Worm (Caenorhabditis elegans) whole organism, L4/young adult: ENCODE data around the gene K11H12.7.

Experiments
- W03F9.2 ChIP-seq: fragments of 150-350 bp; optimal IDR thresholded peaks from 2 replicates; lab custom pipeline; 2014; ENCODE audit warnings: missing biosample characterization, missing genetic modification characterization
- dao-5 ChIP-seq: sonication (generic microtip); optimal IDR thresholded peaks from 2 replicates; lab custom pipeline; 2016; ENCODE audit warnings: missing genotype, missing genetic modification characterization, moderate library complexity, missing compliant biosample characterization
- him-1 ChIP-seq: sonication (generic microtip); optimal IDR thresholded peaks from 2 replicates; lab custom pipeline; 2016; ENCODE audit warnings: missing genotype, missing genetic modification reagents, missing genetic modification characterization, missing compliant biosample characterization

Gene K11H12.7

DNA sequence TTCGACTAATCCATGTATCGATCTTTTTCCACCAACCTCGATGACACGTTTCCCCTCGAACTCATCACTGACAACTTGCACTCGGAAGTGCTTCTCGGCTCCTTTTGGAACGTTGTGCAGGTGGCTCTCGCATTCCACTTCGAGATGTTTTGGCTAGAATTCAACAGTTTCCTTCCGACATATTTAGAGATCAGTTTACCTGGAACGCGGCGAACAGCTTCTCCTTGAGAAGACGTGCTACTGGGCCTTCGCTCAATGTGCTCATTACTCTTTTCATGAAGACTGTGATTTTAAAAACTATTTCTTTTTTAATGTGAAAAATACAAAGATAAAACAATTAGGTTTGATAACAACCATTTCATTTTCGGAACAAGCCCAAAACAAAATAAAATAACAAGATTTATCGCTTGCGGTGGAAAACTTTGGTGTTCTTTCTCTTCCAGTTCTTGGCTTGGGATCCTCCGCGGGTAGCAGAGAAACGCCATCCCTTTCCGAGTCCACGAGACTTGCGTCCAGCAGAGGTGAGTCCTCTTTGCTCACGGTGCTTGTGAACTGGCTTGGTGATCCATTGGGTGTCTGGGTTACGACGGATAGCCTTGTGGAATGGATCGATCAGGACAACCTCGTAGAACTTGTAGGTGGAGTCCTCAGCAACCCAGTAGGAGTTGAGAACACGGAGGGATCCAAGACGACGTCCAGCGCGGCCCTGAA lies 12.0 kb upstream of the K11H12.7 start, which contains the start of gene K11H12.1:
Gene K11H12.1 (minus strand): TSS at position 284 of the 711 bp plus-strand sequence.
- no peak for TF ChIP-seq him-1
- no peak for TF ChIP-seq dao-5 (tag; lab: Kevin White, UChicago)
- no peak for TF ChIP-seq W03F9.2

DNA sequence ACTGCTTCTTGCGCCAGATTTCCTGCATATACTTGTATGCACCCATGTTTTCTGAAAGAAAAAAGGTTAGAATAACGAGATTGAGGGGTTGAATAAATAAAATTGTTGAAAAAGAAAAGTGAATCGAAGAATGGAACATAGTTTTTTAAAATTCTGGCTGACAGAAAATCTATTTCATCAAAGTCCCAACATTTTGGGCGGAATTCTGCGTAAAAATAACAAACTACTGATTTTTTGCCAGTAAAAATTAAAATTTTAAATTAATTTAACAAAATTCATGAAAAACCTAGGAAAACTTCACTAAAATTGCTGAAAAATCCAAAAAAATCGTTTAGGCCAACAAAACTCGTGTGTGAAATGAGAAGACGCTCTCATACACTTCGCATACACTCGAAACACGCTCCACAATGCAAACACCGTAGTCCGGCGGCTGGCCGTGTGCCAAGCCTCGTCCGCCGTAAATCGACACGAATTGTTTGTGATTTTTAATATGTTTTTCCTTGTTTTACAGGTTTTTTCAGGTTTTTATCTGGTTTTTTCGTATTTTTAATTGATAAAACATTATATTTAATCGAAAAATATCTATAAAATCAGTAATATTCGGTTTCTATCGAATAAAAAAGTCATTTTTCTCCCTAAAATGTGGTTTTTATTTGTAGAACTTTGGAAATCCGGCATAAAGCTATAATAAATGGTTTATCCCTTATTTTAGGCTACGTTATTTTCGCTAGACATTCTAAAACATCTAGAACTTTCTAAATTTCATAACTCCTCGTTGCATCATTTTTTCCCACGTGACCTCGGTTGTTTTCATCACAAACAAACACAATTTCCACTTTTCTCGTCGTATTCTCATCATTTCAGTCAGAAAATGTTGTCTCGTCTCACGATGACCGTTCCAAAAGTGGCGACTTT lies 10.5 kb upstream of the K11H12.7 start, which contains the start of the genes rpl-15 and K11H12.8:
Gene rpl-15 (minus strand): TSS at position 51 of the 915 bp plus-strand sequence.
Gene K11H12.8 (plus strand): TSS at position 865 of the 915 bp plus-strand sequence.
- TF ChIP-seq W03F9.2 (peak; percentile 99), him-1 (peak; percentile 100), dao-5 (tag; lab: Kevin White, UChicago) (peak; percentile 83)

DNA sequence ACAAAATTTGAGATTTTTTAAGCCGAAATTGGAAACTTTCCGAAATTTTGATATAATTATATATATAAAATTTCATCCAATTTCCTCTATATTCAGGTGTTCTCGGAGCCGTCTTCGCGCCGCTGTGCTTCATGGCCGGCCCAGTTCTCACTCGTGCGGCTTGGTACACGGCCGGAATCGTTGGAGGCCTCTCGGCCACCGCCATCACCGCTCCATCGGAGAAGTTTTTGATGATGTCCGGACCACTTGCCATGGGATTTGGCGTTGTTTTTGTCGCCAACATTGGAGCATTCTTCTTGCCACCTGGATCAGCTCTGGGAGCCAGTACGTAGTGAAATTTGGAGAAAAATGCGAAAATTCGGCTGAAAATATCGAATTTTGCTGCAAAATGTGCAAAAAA lies 8.3 kb upstream of the K11H12.7 start:
- TF ChIP-seq dao-5 (tag; lab: Kevin White, UChicago): no peak
- no peak for TF ChIP-seq W03F9.2
- TF ChIP-seq him-1: no peak

DNA sequence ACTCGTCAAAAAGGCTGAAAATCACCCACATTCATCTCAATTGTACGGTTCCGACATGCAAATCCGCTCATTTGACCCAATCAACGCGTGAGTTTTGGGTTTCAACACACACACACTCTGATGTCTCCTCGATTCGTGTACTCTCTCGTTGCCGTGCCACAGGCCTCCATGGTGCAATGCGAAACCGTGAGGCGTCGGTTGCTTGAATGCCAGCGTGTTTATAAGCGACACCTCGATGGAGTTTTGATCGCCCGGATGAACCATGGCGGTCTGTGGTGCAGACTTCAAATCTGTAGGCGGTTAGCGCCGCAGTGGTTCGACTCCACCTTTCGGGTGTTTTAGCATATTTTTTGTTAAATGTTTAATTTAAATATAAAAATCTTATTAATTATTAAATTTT lies 7.4 kb upstream of the K11H12.7 start:
- no peak for TF ChIP-seq him-1
- TF ChIP-seq dao-5 (tag; lab: Kevin White, UChicago): no peak
- no peak for TF ChIP-seq W03F9.2

DNA sequence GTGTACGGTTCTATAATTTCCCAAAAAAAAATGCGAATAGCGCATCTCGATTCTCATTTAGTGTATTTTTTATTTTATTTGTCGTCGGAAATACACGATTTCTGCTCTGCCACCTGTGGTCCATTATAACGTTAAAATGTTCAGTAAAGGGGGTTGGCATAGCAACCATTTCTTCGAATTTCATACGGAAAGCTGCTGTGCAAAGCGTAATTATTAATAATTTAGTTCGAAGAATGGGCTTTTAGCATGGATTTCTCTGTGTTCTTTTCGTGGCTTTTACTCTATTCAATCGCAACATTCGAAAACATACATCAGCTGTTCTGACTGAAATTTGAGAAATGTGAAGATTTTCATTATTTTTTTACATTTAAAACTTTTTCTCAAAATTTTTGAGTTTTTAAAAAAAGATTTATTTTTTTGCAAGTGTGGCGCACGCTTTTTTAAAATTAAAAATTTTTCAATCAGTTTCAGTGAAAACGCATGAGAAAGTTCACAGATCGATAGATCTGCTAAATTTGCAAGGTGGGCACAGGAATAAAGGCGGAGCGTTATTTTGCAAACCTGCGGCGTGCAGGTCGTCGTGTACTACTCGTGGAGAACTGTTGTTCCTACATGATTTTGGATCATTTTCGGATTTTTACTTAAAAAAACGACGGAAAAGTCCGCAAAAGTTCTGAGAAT lies 6.7 kb upstream of the K11H12.7 start:
- TF ChIP-seq him-1 (no peak), dao-5 (tag; lab: Kevin White, UChicago) (no peak), W03F9.2 (no peak)

DNA sequence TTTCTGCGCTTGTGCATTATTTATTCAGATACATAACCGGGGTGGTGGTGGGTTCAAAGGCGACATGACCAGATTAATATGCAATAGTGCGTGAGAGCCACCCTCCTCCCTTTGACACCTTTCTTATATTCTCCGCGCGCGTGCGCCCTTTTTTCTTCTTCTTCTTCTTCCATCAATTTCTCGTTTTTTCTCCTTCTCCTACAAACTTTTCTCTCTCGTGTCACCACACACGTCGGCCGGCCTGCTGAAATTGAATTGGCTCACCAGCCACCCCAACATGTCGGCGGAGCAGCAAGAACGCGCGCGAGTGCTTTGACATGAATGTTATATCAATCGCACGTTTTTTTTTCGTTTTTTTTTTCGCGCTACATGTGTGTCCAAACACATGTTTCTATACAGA lies 5.7 kb upstream of the K11H12.7 start:
- TF ChIP-seq dao-5 (tag; lab: Kevin White, UChicago) (no peak), him-1 (no peak), W03F9.2 (no peak)

DNA sequence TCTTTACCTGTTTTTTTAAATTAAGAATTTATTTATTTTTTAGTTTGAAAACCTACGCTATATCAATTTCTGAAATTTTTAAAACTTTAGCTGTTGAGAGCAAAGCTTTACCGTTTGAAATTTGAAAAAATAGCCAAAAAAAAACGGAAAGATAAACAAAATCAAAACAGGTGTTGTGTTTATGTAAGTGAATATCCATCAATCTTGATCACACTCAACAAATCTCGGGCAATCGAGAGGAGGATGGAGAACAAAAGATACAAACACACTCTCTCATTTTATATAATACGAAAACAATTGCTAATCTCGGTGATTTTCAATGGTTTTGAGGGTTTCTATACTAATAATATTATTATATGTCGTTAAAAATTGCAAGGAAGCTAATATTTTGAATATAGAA lies 3.7 kb upstream of the K11H12.7 start:
- no peak for TF ChIP-seq him-1

DNA sequence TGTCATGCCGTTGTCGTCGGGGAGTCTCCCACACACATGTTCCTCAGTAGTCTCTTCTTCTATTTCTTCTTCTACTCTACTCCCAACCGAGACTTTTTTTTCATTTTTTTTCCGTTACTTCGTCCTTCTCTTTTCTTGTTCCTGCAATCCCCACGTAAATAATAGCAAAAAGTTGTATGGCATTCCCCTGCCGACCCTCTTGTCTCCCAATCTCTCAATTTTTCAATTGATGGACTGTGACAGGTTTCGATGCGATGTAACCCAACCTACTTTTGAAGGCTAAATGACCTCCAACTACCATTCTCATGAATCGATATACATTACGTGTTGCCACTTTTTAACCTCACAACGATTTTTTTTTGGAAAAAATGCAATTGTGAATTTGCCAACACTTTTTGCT lies 1.2 kb upstream of the K11H12.7 start:
- TF ChIP-seq W03F9.2 (no peak), dao-5 (tag; lab: Kevin White, UChicago) (no peak), him-1 (no peak)

DNA sequence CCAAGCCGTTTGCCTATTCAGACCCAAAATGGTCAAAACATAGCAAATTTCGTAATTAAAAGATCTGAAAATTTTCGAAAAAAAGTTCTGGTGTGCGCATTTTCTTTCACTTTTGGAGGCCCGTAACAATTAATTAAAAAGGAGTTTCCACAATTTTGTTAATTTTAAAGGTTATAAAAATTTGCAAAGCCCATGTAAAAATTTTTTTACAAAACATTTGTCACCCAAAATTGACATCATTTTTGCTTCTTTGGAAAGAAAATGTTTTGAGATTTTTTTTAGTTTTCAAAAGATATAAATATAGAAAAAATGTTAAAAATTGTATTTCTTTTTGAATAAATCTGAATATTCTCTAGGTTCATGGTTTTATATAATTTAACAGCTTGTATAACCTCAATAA lies 1.7 kb downstream of the K11H12.7 start, which contains the start of gene K11H12.6:
Gene K11H12.6 (plus strand): TSS at position 301 of the 400 bp plus-strand sequence.
- TF ChIP-seq dao-5 (tag; lab: Kevin White, UChicago) (no peak), him-1 (no peak), W03F9.2 (no peak)

DNA sequence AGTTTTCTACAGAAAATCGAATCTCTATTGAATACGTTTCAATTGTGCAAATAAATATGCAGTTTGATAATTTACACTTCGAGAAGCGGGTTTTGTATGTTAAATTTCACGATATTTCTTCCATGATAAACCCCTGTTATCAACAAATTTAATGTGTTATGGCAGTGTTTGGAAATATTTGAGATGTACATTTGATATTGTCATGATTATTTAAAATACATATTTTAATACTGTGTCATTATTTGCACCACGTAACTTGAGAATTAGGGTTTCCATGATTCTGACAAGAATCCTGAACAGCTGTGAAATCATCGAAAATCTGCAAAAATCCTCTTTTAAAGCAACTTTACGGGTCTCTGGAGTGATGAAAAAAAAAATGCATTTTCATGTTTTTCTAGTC lies 5.1 kb downstream of the K11H12.7 start, which contains the start of gene K11H12.11:
Gene K11H12.11 (minus strand): TSS at position 101 of the 400 bp plus-strand sequence.
- no peak for TF ChIP-seq dao-5 (tag; lab: Kevin White, UChicago)
- no peak for TF ChIP-seq W03F9.2
- TF ChIP-seq him-1: no peak

DNA sequence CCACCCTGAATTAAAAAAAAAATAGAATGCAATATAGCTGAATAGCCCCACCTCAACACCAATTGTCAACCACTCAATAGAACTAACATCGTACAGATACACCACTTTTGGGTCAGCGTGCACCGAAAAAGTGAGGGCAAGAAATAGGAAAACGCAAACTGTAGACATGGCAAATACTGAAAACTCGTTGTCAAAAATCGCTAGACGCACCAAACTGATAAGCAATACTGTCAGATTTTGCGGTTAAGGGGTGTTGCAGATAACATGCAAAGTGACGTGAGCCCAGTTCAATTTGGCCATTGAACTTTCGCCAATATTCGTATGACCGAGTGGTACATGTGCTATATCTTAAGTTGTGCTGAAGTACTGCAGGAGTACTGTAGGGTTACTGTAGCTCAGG lies 8.0 kb downstream of the K11H12.7 start, which contains the start of gene K11H12.3:
Gene K11H12.3 (minus strand): TSS at position 168 of the 400 bp plus-strand sequence.
- TF ChIP-seq dao-5 (tag; lab: Kevin White, UChicago) (no peak), W03F9.2 (no peak), him-1 (no peak)

DNA sequence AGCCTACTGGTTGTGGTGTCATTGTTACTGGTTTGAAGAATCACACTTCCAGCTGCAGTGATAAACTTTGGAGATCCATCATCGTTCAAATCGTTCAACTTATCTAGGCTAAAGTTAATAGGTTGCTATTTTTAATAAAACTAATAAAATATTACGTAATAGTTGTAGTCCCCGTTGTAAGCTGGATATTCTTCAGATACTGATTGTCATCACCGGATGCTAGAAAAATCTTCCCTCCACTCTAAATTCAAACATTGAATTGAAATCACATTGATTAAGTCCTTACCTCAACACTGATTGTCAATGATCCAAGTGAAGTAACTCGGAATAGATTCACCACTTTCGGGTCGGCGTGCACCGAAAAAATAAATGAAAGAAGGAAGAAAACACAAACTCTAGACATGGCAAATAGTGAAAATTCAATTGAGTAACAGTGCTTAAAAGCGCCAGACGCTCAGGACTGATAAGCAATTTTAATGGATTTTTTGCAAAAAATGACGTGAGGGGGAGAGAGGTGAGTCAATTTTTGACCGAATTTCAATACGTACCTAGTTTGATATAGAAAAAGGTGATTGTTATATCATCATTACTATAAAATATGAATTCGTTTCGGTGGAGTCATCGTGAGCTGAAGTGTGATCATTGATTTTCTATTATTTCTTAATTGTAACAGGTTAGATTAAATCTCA lies 10.3 kb downstream of the K11H12.7 start, which contains the start of the genes K11H12.4 and K11H12.10:
Gene K11H12.4 (minus strand): TSS at position 413 of the 689 bp plus-strand sequence.
Gene K11H12.10 (plus strand): TSS at position 605 of the 689 bp plus-strand sequence.
- TF ChIP-seq him-1 (no peak), dao-5 (tag; lab: Kevin White, UChicago) (no peak)

DNA sequence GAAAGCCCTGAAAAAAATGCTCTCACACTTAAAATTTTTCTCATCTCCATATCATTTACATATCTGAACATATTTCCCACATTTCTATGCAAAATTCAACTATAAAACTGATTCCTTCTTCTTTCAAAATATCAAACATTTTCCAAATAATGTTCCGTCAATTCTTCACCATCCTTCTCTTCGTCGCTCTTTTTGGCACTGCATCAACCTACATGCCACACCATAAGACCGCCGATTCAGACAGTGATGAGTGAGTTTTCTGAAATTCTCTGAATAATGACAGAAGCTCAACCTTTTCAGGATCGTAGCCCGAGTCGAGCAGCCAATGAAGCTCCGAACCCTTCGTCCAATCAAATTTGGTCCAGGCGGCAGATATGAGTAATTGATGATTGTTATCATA lies 11.0 kb downstream of the K11H12.7 start, which contains the start of gene K11H12.5:
Gene K11H12.5 (plus strand): TSS at position 301 of the 400 bp plus-strand sequence.
- TF ChIP-seq him-1 (no peak), W03F9.2 (no peak), dao-5 (tag; lab: Kevin White, UChicago) (no peak)
